Worm (Caenorhabditis elegans): ENCODE results near the gene fbxa-202.

fbxa-202 gene

ce11 chrV:6355975-6356441, 28.9 kb downstream of the fbxa-202 start, which contains the start of gene bcl-11 (continued):
- TF ChIP-seq atf-7 (tag; optimal IDR thresholded peaks at IDR 0.05): peak; percentile 24
- TF ChIP-seq bed-1 (GFP tag; IDR thresholded peaks at IDR 0.05): no peak
- TF ChIP-seq Y95B8A.8 (GFP tag; IDR thresholded peaks at IDR 0.05): no peak
- TF ChIP-seq cebp-1 (GFP tag; IDR thresholded peaks at IDR 0.05): no peak; the same call in 1 of the 2 replicates
- peak; percentile 60 for TF ChIP-seq cebp-1 (tag; optimal IDR thresholded peaks at IDR 0.05)
- no peak for TF ChIP-seq egrh-3 (GFP tag; IDR thresholded peaks at IDR 0.05)

- TF ChIP-seq Y79H2A.3 (GFP tag; conservative IDR thresholded peaks at IDR 0.05) (no peak), pha-4 (tag; optimal IDR thresholded peaks at IDR 0.05) (peak; percentile 3), rcor-1 (GFP tag; IDR thresholded peaks at IDR 0.05) (no peak), zfh-2 (GFP tag; conservative IDR thresholded peaks at IDR 0.05) (peak; percentile 29; the same call in 1 of the 2 replicates)
These were observed 30.2 kb downstream of the fbxa-202 start for ce11 chrV:6357236-6357635.

ce11 chrV:6358709-6359108, 31.6 kb downstream of the fbxa-202 start:
- TF ChIP-seq snpc-3.4 (tag; optimal IDR thresholded peaks at IDR 0.05): no peak
- no peak for TF ChIP-seq ceh-58 (GFP tag; IDR thresholded peaks at IDR 0.05)
- TF ChIP-seq lin-26 (GFP tag; IDR thresholded peaks at IDR 0.05): no peak
- TF ChIP-seq mxl-1 (tag; optimal IDR thresholded peaks at IDR 0.05): no peak
- 0 out of 2 replicates have a peak, but pooled peaks have one; percentile 32 for TF ChIP-seq nfyb-1 (GFP tag; IDR thresholded peaks at IDR 0.05)
- TF ChIP-seq ccch-3 (GFP tag; optimal IDR thresholded peaks at IDR 0.05): no peak

- TF ChIP-seq ztf-26 (tag; optimal IDR thresholded peaks at IDR 0.05) (no peak), zfh-2 (GFP tag; conservative IDR thresholded peaks at IDR 0.05) (0 out of 2 replicates have a peak, but pooled peaks have one; percentile 27), snpc-4 (GFP tag; optimal IDR thresholded peaks at IDR 0.05) (no peak), snpc-4 (tag; optimal IDR thresholded peaks at IDR 0.05) (no peak), T26A5.8 (tag; optimal IDR thresholded peaks at IDR 0.05) (no peak), lin-35 (GFP tag; optimal IDR thresholded peaks at IDR 0.05) (no peak), F52B5.7 (tag; optimal IDR thresholded peaks at IDR 0.05) (no peak), Y95B8A.8 (GFP tag; IDR thresholded peaks at IDR 0.05) (no peak), cebp-1 (GFP tag; IDR thresholded peaks at IDR 0.05) (no peak), cebp-1 (tag; optimal IDR thresholded peaks at IDR 0.05) (peak; percentile 0), egl-44 (GFP tag; IDR thresholded peaks at IDR 0.05) (no peak), nfya-1 (tag; optimal IDR thresholded peaks at IDR 0.05; ENCODE audit: borderline replicate concordance, insufficient read depth) (no peak), tbx-9 (tag; optimal IDR thresholded peaks at IDR 0.05; ENCODE audit: borderline replicate concordance) (no peak), mcd-1 (GFP tag; IDR thresholded peaks at IDR 0.05) (no peak), F55B11.4 (tag; optimal IDR thresholded peaks at IDR 0.05; ENCODE audit: borderline replicate concordance, insufficient read depth) (no peak), zim-3 (tag; optimal IDR thresholded peaks at IDR 0.05) (no peak)
These were observed 32.4 kb downstream of the fbxa-202 start for ce11 chrV:6359522-6359921.

- TF ChIP-seq F49E8.2 (tag; optimal IDR thresholded peaks at IDR 0.05; ENCODE audit: insufficient read depth) (no peak), C06A6.2 (GFP tag; conservative IDR thresholded peaks at IDR 0.05) (no peak), Y53G8AR.9 (GFP tag; conservative IDR thresholded peaks at IDR 0.05) (no peak), F10E7.11 (tag; optimal IDR thresholded peaks at IDR 0.05) (no peak), Y53F4B.3 (GFP tag; IDR thresholded peaks at IDR 0.05) (no peak), lin-35 (GFP tag; optimal IDR thresholded peaks at IDR 0.05) (no peak), F57C9.4 (tag; optimal IDR thresholded peaks at IDR 0.05) (no peak), aptf-3 (GFP tag; IDR thresholded peaks at IDR 0.05) (no peak), nhr-179 (tag; optimal IDR thresholded peaks at IDR 0.05) (no peak), gei-17 (GFP tag; optimal IDR thresholded peaks at IDR 0.05) (no peak), F52B5.7 (tag; optimal IDR thresholded peaks at IDR 0.05) (no peak), zfh-2 (GFP tag; conservative IDR thresholded peaks at IDR 0.05) (no peak), T07F8.4 (tag; optimal IDR thresholded peaks at IDR 0.05) (no peak)
These were observed 34.6 kb downstream of the fbxa-202 start for ce11 chrV:6361688-6362087.
